Fruit fly (Drosophila melanogaster) whole organism, embryonic: Measurements from ENCODE around the gene CG15439.

Experiments
- Asciz ChIP-seq: fragments of 200-800 bp; sonication (Bioruptor generic); optimal IDR thresholded peaks from 2 replicates; lab custom pipeline; 2017; ENCODE audit warnings: missing biosample characterization, mild to moderate bottlenecking, missing genetic modification characterization, missing genetic modification reagents
- Awh ChIP-seq: fragments of 200-800 bp; sonication (Bioruptor generic); IDR thresholded peaks from 2 replicates; pipeline ENCODE4, ENCODE4 v1.3.6; 2022; ENCODE audit warnings: missing biosample characterization, missing genetic modification characterization
- B-H1 ChIP-seq: fragments of 200-800 bp; sonication (Bioruptor generic); IDR thresholded peaks from 3 replicates; pipeline ENCODE4 v1.3.6; 2022; ENCODE audit warnings: missing biosample characterization, missing genetic modification characterization
- BtbVII ChIP-seq: fragments of 200-800 bp; sonication (Bioruptor generic); optimal IDR thresholded peaks from 3 replicates; lab custom pipeline; 2017; ENCODE audit warnings: missing biosample characterization, mild to moderate bottlenecking, missing genetic modification characterization
- CG10979 ChIP-seq: fragments of 200-800 bp; sonication (Bioruptor generic); optimal IDR thresholded peaks from 2 replicates; lab custom pipeline; 2018; ENCODE audit warnings: missing biosample characterization, mild to moderate bottlenecking, missing genetic modification characterization, moderate library complexity
- CG11093 ChIP-seq: fragments of 200-800 bp; sonication (Bioruptor generic); IDR thresholded peaks from 3 replicates; pipeline ENCODE4 v1.3.6; 2022; ENCODE audit warnings: missing biosample characterization, missing genetic modification characterization
- CG11456 ChIP-seq: fragments of 200-800 bp; sonication (Bioruptor generic); IDR thresholded peaks from 3 replicates; pipeline ENCODE4 v1.3.6; 2022; ENCODE audit warnings: missing biosample characterization, missing genetic modification characterization
- CG12744 ChIP-seq: fragments of 200-800 bp; sonication (Bioruptor generic); optimal IDR thresholded peaks from 2 replicates; lab custom pipeline; 2016; ENCODE audit warnings: missing biosample characterization, missing genetic modification characterization
- CG13287 ChIP-seq: fragments of 200-800 bp; sonication (Bioruptor generic); IDR thresholded peaks from 2 replicates; pipeline ENCODE4 v1.3.6; 2022; ENCODE audit warnings: missing biosample characterization, missing genetic modification characterization; ENCODE audit not compliant: partially characterized antibody
- CG14710 ChIP-seq: fragments of 200-800 bp; sonication (Bioruptor generic); optimal IDR thresholded peaks from 3 replicates; lab custom pipeline; 2019; ENCODE audit warnings: missing biosample characterization, mild to moderate bottlenecking, missing genetic modification characterization, moderate library complexity
- CG15514 ChIP-seq: fragments of 200-800 bp; sonication (Bioruptor generic); optimal IDR thresholded peaks from 3 replicates; lab custom pipeline; 2017; ENCODE audit warnings: missing biosample characterization, missing genetic modification characterization, mild to moderate bottlenecking, moderate library complexity, missing genetic modification reagents
- CG1603 ChIP-seq: fragments of 200-800 bp; sonication (Bioruptor generic); optimal IDR thresholded peaks from 2 replicates; lab custom pipeline; 2019; ENCODE audit warnings: missing biosample characterization, mild to moderate bottlenecking, missing genetic modification characterization, moderate library complexity
- CG17912 ChIP-seq: fragments of 200-800 bp; sonication (Bioruptor generic); optimal IDR thresholded peaks from 2 replicates; lab custom pipeline; 2018; ENCODE audit warnings: missing biosample characterization, mild to moderate bottlenecking, missing genetic modification characterization
- CG2678 ChIP-seq: fragments of 200-800 bp; sonication (Bioruptor generic); optimal IDR thresholded peaks from 3 replicates; lab custom pipeline; 2019; ENCODE audit warnings: missing biosample characterization, mild to moderate bottlenecking, missing genetic modification characterization, moderate library complexity
- CG2875 ChIP-seq: fragments of 200-800 bp; sonication (Bioruptor generic); optimal IDR thresholded peaks from 2 replicates; lab custom pipeline; 2017; ENCODE audit warnings: missing biosample characterization, mild to moderate bottlenecking, missing genetic modification characterization, missing genetic modification reagents
- CG31388 ChIP-seq: fragments of 200-800 bp; sonication (Bioruptor generic); optimal IDR thresholded peaks from 2 replicates; lab custom pipeline; 2016; ENCODE audit warnings: missing biosample characterization, missing genetic modification characterization
- CG3995 ChIP-seq: fragments of 200-800 bp; sonication (Bioruptor generic); optimal IDR thresholded peaks from 3 replicates; lab custom pipeline; 2016; ENCODE audit warnings: missing biosample characterization, missing genetic modification characterization
- CG8089 ChIP-seq: fragments of 200-800 bp; sonication (Bioruptor generic); optimal IDR thresholded peaks from 3 replicates; lab custom pipeline; 2016; ENCODE audit warnings: missing biosample characterization, missing genetic modification characterization
- CG8388 ChIP-seq: fragments of 200-800 bp; sonication (Bioruptor generic); optimal IDR thresholded peaks from 2 replicates; lab custom pipeline; 2019; ENCODE audit warnings: missing biosample characterization, mild to moderate bottlenecking, missing genetic modification characterization, moderate library complexity
- CG8924 ChIP-seq: fragments of 200-800 bp; optimal IDR thresholded peaks from 3 replicates; lab custom pipeline; 2019; ENCODE audit warnings: missing biosample characterization, mild to moderate bottlenecking, missing genetic modification characterization, moderate library complexity
- Camta ChIP-seq: fragments of 200-800 bp; sonication (Bioruptor generic); optimal IDR thresholded peaks from 2 replicates; lab custom pipeline; 2016; ENCODE audit warnings: missing biosample characterization, missing genetic modification characterization
- D19B ChIP-seq: fragments of 200-800 bp; sonication (Bioruptor generic); optimal IDR thresholded peaks from 2 replicates; lab custom pipeline; 2017; ENCODE audit warnings: missing biosample characterization, mild to moderate bottlenecking, missing genetic modification characterization
- Deaf1 ChIP-seq: fragments of 200-800 bp; optimal IDR thresholded peaks from 3 replicates; lab custom pipeline; 2019; ENCODE audit warnings: missing biosample characterization, mild to moderate bottlenecking, missing genetic modification characterization, moderate library complexity
- Dek ChIP-seq: fragments of 200-800 bp; sonication (Bioruptor generic); optimal IDR thresholded peaks from 3 replicates; lab custom pipeline; 2019; ENCODE audit warnings: missing biosample characterization, mild to moderate bottlenecking, missing genetic modification characterization, moderate library complexity
- HmgZ ChIP-seq: fragments of 200-800 bp; sonication (Bioruptor generic); optimal IDR thresholded peaks from 2 replicates; lab custom pipeline; 2018; ENCODE audit warnings: missing biosample characterization, mild to moderate bottlenecking, missing genetic modification characterization
- Hmx ChIP-seq: fragments of 200-800 bp; sonication (Bioruptor generic); optimal IDR thresholded peaks from 2 replicates; lab custom pipeline; 2016; ENCODE audit warnings: missing biosample characterization, missing genetic modification characterization
- Lim3 ChIP-seq: fragments of 200-800 bp; sonication (Bioruptor generic); IDR thresholded peaks from 2 replicates; pipeline ENCODE4 v1.3.6; 2022; ENCODE audit warnings: missing biosample characterization, missing genetic modification characterization
- Mad ChIP-seq: fragments of 200-800 bp; sonication (Bioruptor generic); optimal IDR thresholded peaks from 2 replicates; lab custom pipeline; 2016; ENCODE audit warnings: missing biosample characterization, missing genetic modification characterization
- Optix ChIP-seq: fragments of 200-800 bp; sonication (Bioruptor generic); IDR thresholded peaks from 3 replicates; pipeline ENCODE4 v1.3.6; 2022; ENCODE audit warnings: missing biosample characterization, missing genetic modification characterization
- Sin3A ChIP-seq: fragments of >200 bp; optimal IDR thresholded peaks from 2 replicates; lab custom pipeline; 2018
- Xrp1 ChIP-seq: fragments of 200-800 bp; sonication (Bioruptor generic); IDR thresholded peaks from 2 replicates; pipeline ENCODE4 v1.3.6; 2022; ENCODE audit warnings: missing biosample characterization, missing genetic modification characterization
- dimm ChIP-seq: fragments of 200-800 bp; sonication (Bioruptor generic); IDR thresholded peaks from 2 replicates; pipeline ENCODE4 v1.3.6; 2022; ENCODE audit warnings: missing biosample characterization, missing genetic modification characterization
- dmrt11E ChIP-seq: fragments of 200-800 bp; sonication (Bioruptor generic); optimal IDR thresholded peaks from 3 replicates; lab custom pipeline; 2018; ENCODE audit warnings: missing biosample characterization, mild to moderate bottlenecking, missing genetic modification characterization, moderate library complexity
- ems ChIP-seq: fragments of 200-800 bp; sonication (Bioruptor generic); optimal IDR thresholded peaks from 3 replicates; lab custom pipeline; 2016; ENCODE audit warnings: missing biosample characterization, missing genetic modification characterization
- fd102C ChIP-seq: fragments of 200-800 bp; sonication (Bioruptor generic); optimal IDR thresholded peaks from 2 replicates; lab custom pipeline; 2018; ENCODE audit warnings: missing biosample characterization, mild to moderate bottlenecking, missing genetic modification characterization, moderate library complexity
- fu2 ChIP-seq: fragments of 200-800 bp; sonication (Bioruptor generic); optimal IDR thresholded peaks from 2 replicates; lab custom pipeline; 2016; ENCODE audit warnings: missing biosample characterization, missing genetic modification characterization
- grau ChIP-seq: fragments of 200-800 bp; optimal IDR thresholded peaks from 3 replicates; lab custom pipeline; 2019; ENCODE audit warnings: missing biosample characterization, mild to moderate bottlenecking, missing genetic modification characterization, moderate library complexity
- ham ChIP-seq: fragments of 200-800 bp; sonication (Bioruptor generic); IDR thresholded peaks from 2 replicates; pipeline ENCODE4 v1.3.6; 2022; ENCODE audit warnings: missing biosample characterization, missing genetic modification characterization
- ken ChIP-seq: fragments of 200-800 bp; sonication (Bioruptor generic); IDR thresholded peaks from 3 replicates; pipeline ENCODE4 v1.3.6; 2022; ENCODE audit warnings: missing biosample characterization, missing genetic modification characterization
- luna ChIP-seq: fragments of 200-800 bp; sonication (Bioruptor generic); optimal IDR thresholded peaks from 2 replicates; lab custom pipeline; 2016; ENCODE audit warnings: missing biosample characterization, missing genetic modification characterization
- maf-S ChIP-seq: fragments of 200-800 bp; sonication (Bioruptor generic); optimal IDR thresholded peaks from 2 replicates; lab custom pipeline; 2016; ENCODE audit warnings: missing biosample characterization, missing genetic modification characterization
- mirr ChIP-seq: fragments of 200-800 bp; sonication (Bioruptor generic); optimal IDR thresholded peaks from 3 replicates; lab custom pipeline; 2018; ENCODE audit warnings: missing biosample characterization, mild to moderate bottlenecking, missing genetic modification characterization
- nerfin-2 ChIP-seq: fragments of 200-800 bp; sonication (Bioruptor generic); IDR thresholded peaks from 2 replicates; pipeline ENCODE4 v1.3.6; 2022; ENCODE audit warnings: missing biosample characterization, missing genetic modification characterization; ENCODE audit not compliant: partially characterized antibody
- pb ChIP-seq: fragments of 200-800 bp; sonication (Bioruptor generic); optimal IDR thresholded peaks from 3 replicates; lab custom pipeline; 2016; ENCODE audit warnings: missing biosample characterization, missing genetic modification characterization
- peb ChIP-seq: fragments of 200-800 bp; sonication (Bioruptor generic); IDR thresholded peaks from 2 replicates; pipeline ENCODE4 v1.3.6; 2022; ENCODE audit warnings: missing biosample characterization, missing genetic modification characterization
- pfk ChIP-seq: fragments of 200-800 bp; sonication (Bioruptor generic); optimal IDR thresholded peaks from 2 replicates; lab custom pipeline; 2018; ENCODE audit warnings: missing biosample characterization, mild to moderate bottlenecking, missing genetic modification characterization, moderate library complexity
- run ChIP-seq: fragments of 200-800 bp; sonication (Bioruptor generic); optimal IDR thresholded peaks from 3 replicates; lab custom pipeline; 2018; ENCODE audit warnings: missing biosample characterization, mild to moderate bottlenecking, missing genetic modification characterization
- schlank ChIP-seq: fragments of 200-800 bp; sonication (Bioruptor generic); optimal IDR thresholded peaks from 2 replicates; lab custom pipeline; 2018; ENCODE audit warnings: missing biosample characterization, mild to moderate bottlenecking, missing genetic modification characterization
- stc ChIP-seq: fragments of 200-800 bp; sonication (Bioruptor generic); IDR thresholded peaks from 2 replicates; pipeline ENCODE4 v1.3.6; 2022; ENCODE audit warnings: missing biosample characterization, missing genetic modification characterization
- z ChIP-seq: fragments of 200-800 bp; sonication (Bioruptor generic); IDR thresholded peaks from 3 replicates; pipeline ENCODE4 v1.3.6; 2022; ENCODE audit warnings: missing biosample characterization, missing genetic modification characterization
- zf30C ChIP-seq: fragments of 200-800 bp; sonication (Bioruptor generic); optimal IDR thresholded peaks from 3 replicates; lab custom pipeline; 2018; ENCODE audit warnings: missing biosample characterization, mild to moderate bottlenecking, missing genetic modification characterization

The CG15439 gene

dm6 chr2L:4448582-4449016 lies 4.2 kb downstream of the CG15439 start, which contains the start of gene MFS18 (continued):
- TF ChIP-seq Asciz (GFP tag; lab: Kevin White, UChicago): peak; percentile 99
- peak; percentile 94 for TF ChIP-seq CG2875 (GFP tag; lab: Kevin White, UChicago)
- no peak for TF ChIP-seq zf30C
- peak; percentile 90 for TF ChIP-seq Mad (GFP tag; lab: Kevin White, UChicago)
- peak; percentile 91 for TF ChIP-seq CG1603
- peak; percentile 73 for TF ChIP-seq luna (GFP tag; lab: Kevin White, UChicago)
- peak; percentile 82 for TF ChIP-seq schlank (tag; lab: Kevin White, UChicago)
- peak; percentile 99 for TF ChIP-seq peb (GFP tag; lab: Robert Waterston, UW)
- peak; percentile 97 for TF ChIP-seq Optix (GFP tag; lab: Robert Waterston, UW)
- TF ChIP-seq Awh: peak; percentile 99
- TF ChIP-seq CG11456 (GFP tag; lab: Robert Waterston, UW): peak; percentile 98
- TF ChIP-seq fd102C (GFP tag; lab: Kevin White, UChicago): peak; percentile 87
- TF ChIP-seq mirr (GFP tag; lab: Kevin White, UChicago): peak; percentile 89
- TF ChIP-seq CG12744: peak; percentile 68
- TF ChIP-seq CG8089 (GFP tag; lab: Kevin White, UChicago): peak; percentile 71
- TF ChIP-seq CG31388 (GFP tag; lab: Kevin White, UChicago): peak; percentile 93
- peak; percentile 93 for TF ChIP-seq CG8924 (tag; lab: Kevin White, UChicago)
- TF ChIP-seq Camta (GFP tag; lab: Kevin White, UChicago): peak; percentile 97
- TF ChIP-seq dimm (GFP tag; lab: Robert Waterston, UW): peak; percentile 98
- peak; percentile 95 for TF ChIP-seq ems (GFP tag; lab: Kevin White, UChicago)
- TF ChIP-seq D19B: peak; percentile 94
- TF ChIP-seq CG15514 (GFP tag; lab: Kevin White, UChicago): peak; percentile 94
- peak; percentile 96 for TF ChIP-seq CG8388 (GFP tag; lab: Kevin White, UChicago)
- TF ChIP-seq nerfin-2 (GFP tag; lab: Robert Waterston, UW): peak; percentile 90
- TF ChIP-seq BtbVII (GFP tag; lab: Kevin White, UChicago): peak; percentile 97
- peak; percentile 98 for TF ChIP-seq CG11093
- peak; percentile 95 for TF ChIP-seq dmrt11E
- TF ChIP-seq Dek (tag; lab: Kevin White, UChicago): peak; percentile 92
- TF ChIP-seq fu2: peak; percentile 80
- TF ChIP-seq Deaf1 (tag; lab: Kevin White, UChicago): peak; percentile 69
- peak; percentile 99 for TF ChIP-seq B-H1 (GFP tag; lab: Robert Waterston, UW)
- TF ChIP-seq pb (GFP tag; lab: Kevin White, UChicago): peak; percentile 88
- TF ChIP-seq Lim3 (GFP tag; lab: Robert Waterston, UW): peak; percentile 93
- TF ChIP-seq pfk (GFP tag; lab: Kevin White, UChicago): peak; percentile 38
- peak; percentile 97 for TF ChIP-seq maf-S (GFP tag; lab: Kevin White, UChicago)
- peak; percentile 93 for TF ChIP-seq ham (GFP tag; lab: Robert Waterston, UW)
- TF ChIP-seq stc (GFP tag; lab: Robert Waterston, UW): peak; percentile 100
- TF ChIP-seq run (tag; lab: Kevin White, UChicago): peak; percentile 93
- TF ChIP-seq z (GFP tag; lab: Robert Waterston, UW): peak; percentile 77; the same call in 2 of the 3 replicates
- TF ChIP-seq HmgZ: peak; percentile 96
- TF ChIP-seq CG2678 (tag; lab: Kevin White, UChicago): peak; percentile 99
- TF ChIP-seq CG13287 (GFP tag; lab: Robert Waterston, UW): peak; percentile 67
- TF ChIP-seq CG3995 (GFP tag; lab: Kevin White, UChicago): peak; percentile 77
- TF ChIP-seq ken (GFP tag; lab: Robert Waterston, UW): peak; percentile 98
- TF ChIP-seq CG14710 (tag; lab: Kevin White, UChicago): peak; percentile 99
- TF ChIP-seq Xrp1 (GFP tag; lab: Robert Waterston, UW): peak; percentile 100
- TF ChIP-seq Hmx (GFP tag; lab: Kevin White, UChicago): peak; percentile 79
- no peak for TF ChIP-seq Sin3A (lab: Kevin White, UChicago)
- TF ChIP-seq CG10979 (tag; lab: Kevin White, UChicago): peak; percentile 99
- peak; percentile 91 for TF ChIP-seq grau (tag; lab: Kevin White, UChicago)
- peak; percentile 34 for TF ChIP-seq CG17912
